Worm (Caenorhabditis elegans) whole organism, late embryonic: Measurements from ENCODE around the gene C10G8.3.

Experiments used
- eyg-1 ChIP-seq: sonication (generic microtip); optimal IDR thresholded peaks from 2 replicates; lab custom pipeline; 2016; ENCODE audit warnings: missing genotype, missing genetic modification characterization, missing compliant biosample characterization
- nhr-11 ChIP-seq: fragments of 150-350 bp; optimal IDR thresholded peaks from 2 replicates; lab custom pipeline; 2014; ENCODE audit warnings: missing biosample characterization, missing genetic modification characterization

DNA sequence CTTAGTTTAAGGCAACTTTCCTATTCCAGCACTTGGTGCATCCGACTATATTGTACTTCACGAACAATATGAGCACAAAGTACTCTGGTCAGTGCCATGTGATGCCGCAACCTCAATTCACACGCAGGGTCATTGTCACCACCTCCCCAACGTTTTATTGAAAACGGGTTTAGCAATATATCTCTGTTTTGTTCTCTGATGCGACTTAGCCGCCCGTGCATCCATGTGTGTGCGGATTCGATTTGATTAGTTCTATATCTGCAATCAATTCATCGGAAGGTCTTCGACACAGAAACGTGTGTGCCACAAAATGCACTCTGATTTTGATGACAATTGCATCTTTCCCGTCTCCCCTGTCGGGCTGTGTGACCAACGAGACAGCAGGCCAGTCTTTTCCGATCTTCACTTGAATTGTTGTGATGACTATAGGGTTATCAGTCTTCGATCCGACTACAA lies 39.9 kb upstream of the C10G8.3 start:
- TF ChIP-seq eyg-1 (tag; lab: Kevin White, UChicago): no peak
- TF ChIP-seq nhr-11 (tag; lab: Kevin White, UChicago): no peak
